Worm (Caenorhabditis elegans) whole organism, early embryonic: ENCODE results near the gene mks-1.

Experiments used
- B0310.2 ChIP-seq: sonication (generic microtip); optimal IDR thresholded peaks from 2 replicates; lab custom pipeline; 2016; ENCODE audit warnings: mild to moderate bottlenecking, missing genetic modification characterization, missing compliant biosample characterization
- aly-1 ChIP-seq: sonication (generic microtip); optimal IDR thresholded peaks from 2 replicates; lab custom pipeline; 2016; ENCODE audit warnings: missing genetic modification characterization, missing compliant biosample characterization
- ceh-13 ChIP-seq: fragments of 200-800 bp; sonication (Bioruptor generic); optimal IDR thresholded peaks from 2 replicates; lab custom pipeline; 2018; ENCODE audit warnings: mild to moderate bottlenecking, missing genetic modification characterization, missing compliant biosample characterization
- flt-1 ChIP-seq: fragments of 200-800 bp; sonication (Bioruptor generic); IDR thresholded peaks from 2 replicates; pipeline ENCODE4 v1.3.6; 2022; ENCODE audit warnings: missing genetic modification characterization, missing compliant biosample characterization
- hnd-1 ChIP-seq: sonication (generic microtip); optimal IDR thresholded peaks from 2 replicates; lab custom pipeline; 2016; ENCODE audit warnings: missing genetic modification characterization, missing compliant biosample characterization
- tra-4 ChIP-seq: sonication (generic microtip); optimal IDR thresholded peaks from 2 replicates; lab custom pipeline; 2017; ENCODE audit warnings: missing genetic modification characterization, missing compliant biosample characterization

DNA sequence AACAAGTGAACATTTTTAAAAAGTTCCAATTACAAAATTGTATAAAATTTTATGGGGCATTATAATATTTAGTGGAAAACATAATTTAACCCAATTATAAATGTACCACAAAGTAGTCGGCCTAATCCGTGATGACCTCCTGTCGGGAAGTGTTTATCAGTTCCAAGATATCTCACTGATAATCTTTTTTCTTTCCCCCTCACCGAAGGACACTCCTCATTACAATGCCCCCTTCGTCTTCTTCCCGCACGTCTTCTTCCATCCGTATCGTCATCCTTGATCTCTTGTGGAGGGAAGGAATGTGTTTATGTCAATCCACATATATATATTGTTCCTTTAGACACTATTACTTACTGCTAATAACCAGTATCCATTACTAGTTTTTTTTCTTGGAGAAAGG lies 20.8 kb upstream of the mks-1 start, which contains the start of gene R148.5:
- TF ChIP-seq hnd-1 (tag; lab: Kevin White, UChicago): no peak
- no peak for TF ChIP-seq ceh-13
- no peak for TF ChIP-seq B0310.2 (tag; lab: Kevin White, UChicago)
- no peak for TF ChIP-seq flt-1
- no peak for TF ChIP-seq aly-1 (tag; lab: Kevin White, UChicago)
- TF ChIP-seq tra-4: no peak
